Worm (Caenorhabditis elegans) whole organism, young adult: ENCODE data around the gene C14C6.2.

Experiments
- C06A6.2 ChIP-seq: fragments of 200-800 bp; sonication (Bioruptor generic); conservative IDR thresholded peaks from 2 replicates; pipeline ENCODE4 v1.3.6; 2022; ENCODE audit warnings: missing genetic modification characterization, missing compliant biosample characterization
- F52B5.7 ChIP-seq: sonication (generic microtip); optimal IDR thresholded peaks from 2 replicates; lab custom pipeline; 2016; ENCODE audit warnings: mild to moderate bottlenecking, missing genetic modification characterization, missing compliant biosample characterization
- ama-1 ChIP-seq, 3 experiments: fragments of 150-350 bp in 1 of 3; sonication (generic microtip) in 2 of 3; optimal IDR thresholded peaks; 2 replicates each; lab custom pipeline; 2014 to 2018; ENCODE audit warnings: missing biosample characterization in 2 of 3, missing genetic modification characterization in 2 of 3, missing genetic modification reagents in 2 of 3
- lsl-1 ChIP-seq: fragments of 200-800 bp; sonication (Bioruptor generic); optimal IDR thresholded peaks from 2 replicates; lab custom pipeline; 2018; ENCODE audit warnings: mild to moderate bottlenecking, missing genetic modification characterization, moderate library complexity, missing compliant biosample characterization
- pbrm-1 ChIP-seq: fragments of 200-800 bp; sonication (Bioruptor generic); IDR thresholded peaks from 2 replicates; pipeline ENCODE4 v1.3.6; 2022; ENCODE audit warnings: missing genetic modification reagents, missing genetic modification characterization, missing compliant biosample characterization

ce11 chrV:562834-563233 lies at the start of gene C14C6.2:
- no peak for TF ChIP-seq F52B5.7 (tag; lab: Kevin White, UChicago)
- TF ChIP-seq ama-1 (optimal IDR thresholded peaks at IDR 0.05; lab: Kevin White, UChicago): no peak
- no peak for TF ChIP-seq ama-1 (GFP tag; optimal IDR thresholded peaks at IDR 0.05; lab: Kevin White, UChicago)
- no peak for TF ChIP-seq pbrm-1 (GFP tag; lab: Robert Waterston, UW)
- no peak for TF ChIP-seq C06A6.2
- no peak for TF ChIP-seq lsl-1 (GFP tag; lab: Kevin White, UChicago)
